Fruit fly (Drosophila melanogaster): ENCODE measurements around the gene CG9072.

Gene CG9072

dm6 chrX:15079163-15079809, 16.6 kb downstream of the CG9072 start:
- TF ChIP-seq Smox (GFP tag; optimal IDR thresholded peaks at IDR 0.05) = no peak
- TF ChIP-seq dac (GFP tag; optimal IDR thresholded peaks at IDR 0.05) = no peak
- TF ChIP-seq CG16779 (tag; optimal IDR thresholded peaks at IDR 0.05) = peak; percentile 41
- TF ChIP-seq pdm3 (GFP tag; optimal IDR thresholded peaks at IDR 0.05) = no peak
- TF ChIP-seq achi (GFP tag; optimal IDR thresholded peaks at IDR 0.05) = no peak
- no peak for TF ChIP-seq CG11902 (GFP tag; optimal IDR thresholded peaks at IDR 0.05)
- no peak for TF ChIP-seq Hr4 (GFP tag; optimal IDR thresholded peaks at IDR 0.05)
- TF ChIP-seq salr (GFP tag; optimal IDR thresholded peaks at IDR 0.05) = no peak
- TF ChIP-seq ss (GFP tag; optimal IDR thresholded peaks at IDR 0.05) = peak; percentile 49 to 87
- TF ChIP-seq net (GFP tag; optimal IDR thresholded peaks at IDR 0.05) = peak; percentile 25
- TF ChIP-seq CG8319 (GFP tag; optimal IDR thresholded peaks at IDR 0.05) = peak; percentile 21
- TF ChIP-seq CG6163 (GFP tag; IDR thresholded peaks at IDR 0.05) = peak; percentile 48; the same call in 2 of the 3 replicates
- no peak for TF ChIP-seq Sox14 (GFP tag; optimal IDR thresholded peaks at IDR 0.05)
- no peak for TF ChIP-seq CG1621 (tag; optimal IDR thresholded peaks at IDR 0.05)
- no peak for TF ChIP-seq Eip75B (GFP tag; optimal IDR thresholded peaks at IDR 0.05)
- TF ChIP-seq svp (GFP tag) = peak; percentile 82
- TF ChIP-seq CG8119 (GFP tag; IDR thresholded peaks at IDR 0.05) = peak; percentile 37; the same call in 1 of the 3 replicates
- TF ChIP-seq Sox102F (GFP tag; optimal IDR thresholded peaks at IDR 0.05) = no peak
- no peak for TF ChIP-seq dsx (GFP tag; optimal IDR thresholded peaks at IDR 0.05; ENCODE audit: poor library complexity, severe bottlenecking)
- TF ChIP-seq CG6808 (GFP tag; optimal IDR thresholded peaks at IDR 0.05) = peak; percentile 46
- TF ChIP-seq CG15336 (GFP tag; IDR thresholded peaks at IDR 0.05) = no peak
- no peak for TF ChIP-seq CG8632 (GFP tag; optimal IDR thresholded peaks at IDR 0.05)
- TF ChIP-seq spab (GFP tag; optimal IDR thresholded peaks at IDR 0.05) = peak; percentile 32
- peak; percentile 13 for TF ChIP-seq CG32006 (GFP tag; optimal IDR thresholded peaks at IDR 0.05)
- TF ChIP-seq Eip78C (GFP tag) = peak; percentile 54
- peak; percentile 5 for TF ChIP-seq Lpt (GFP tag; optimal IDR thresholded peaks at IDR 0.05)
- TF ChIP-seq CG9139 (GFP tag; optimal IDR thresholded peaks at IDR 0.05) = peak; percentile 59
- no peak for TF ChIP-seq OdsH (GFP tag; optimal IDR thresholded peaks at IDR 0.05)
- TF ChIP-seq Eip93F (GFP tag; optimal IDR thresholded peaks at IDR 0.05) = peak; percentile 62
- no peak for TF ChIP-seq CG34406 (GFP tag; optimal IDR thresholded peaks at IDR 0.05)
- peak; percentile 86 for TF ChIP-seq vri (GFP tag; optimal IDR thresholded peaks at IDR 0.05)
- peak; percentile 9 for TF ChIP-seq CG10669 (GFP tag; optimal IDR thresholded peaks at IDR 0.05)
- no peak for TF ChIP-seq CG31627 (GFP tag; optimal IDR thresholded peaks at IDR 0.05)
- TF ChIP-seq fd85E (GFP tag; optimal IDR thresholded peaks at IDR 0.05) = no peak
- TF ChIP-seq CG4318 (GFP tag; optimal IDR thresholded peaks at IDR 0.05) = no peak
- TF ChIP-seq Gug (GFP tag; IDR thresholded peaks at IDR 0.05) = no peak
- TF ChIP-seq CG11294 (GFP tag; IDR thresholded peaks at IDR 0.05) = no peak
- no peak for TF ChIP-seq lz (GFP tag; optimal IDR thresholded peaks at IDR 0.05)
- TF ChIP-seq CG3919 (GFP tag; optimal IDR thresholded peaks at IDR 0.05) = peak; percentile 10
- no peak for TF ChIP-seq esn (GFP tag; optimal IDR thresholded peaks at IDR 0.05)
- peak; percentile 75 for TF ChIP-seq CG6276 (GFP tag; optimal IDR thresholded peaks at IDR 0.05)
- no peak for TF ChIP-seq Ets21C (GFP tag; optimal IDR thresholded peaks at IDR 0.05)
- no peak for TF ChIP-seq CG10631 (GFP tag; optimal IDR thresholded peaks at IDR 0.05)
- TF ChIP-seq Hr38 (GFP tag; optimal IDR thresholded peaks at IDR 0.05) = no peak
- TF ChIP-seq acj6 (GFP tag; optimal IDR thresholded peaks at IDR 0.05) = no peak
- TF ChIP-seq fd59A (GFP tag; optimal IDR thresholded peaks at IDR 0.05) = no peak
- no peak for TF ChIP-seq Sox15 (GFP tag; optimal IDR thresholded peaks at IDR 0.05)
- TF ChIP-seq Blimp-1 (GFP tag; optimal IDR thresholded peaks at IDR 0.05) = no peak
- peak; percentile 23 for TF ChIP-seq Ets96B (tag; optimal IDR thresholded peaks at IDR 0.05)
- TF ChIP-seq Hr39 (GFP tag; optimal IDR thresholded peaks at IDR 0.05) = no peak
- no peak for TF ChIP-seq eg (GFP tag; IDR thresholded peaks at IDR 0.05)
- TF ChIP-seq CG7368 (GFP tag; optimal IDR thresholded peaks at IDR 0.05) = no peak
